Worm (Caenorhabditis elegans): ENCODE measurements around the gene srh-27.

- TF ChIP-seq dao-5 (tag; optimal IDR thresholded peaks at IDR 0.05) = no peak
- TF ChIP-seq W03F9.2 (tag; optimal IDR thresholded peaks at IDR 0.05) = no peak
- TF ChIP-seq him-1 (tag; optimal IDR thresholded peaks at IDR 0.05) = no peak
Observed at ce11 chrII:12465557-12465956, 17.2 kb downstream of the srh-27 start, which contains the start of gene sre-37.
